Worm (Caenorhabditis elegans) whole organism, midembryonic: Measurements from ENCODE around the gene R02E12.4.

Experiments used
- T22C8.4 ChIP-seq: fragments of 200-800 bp; sonication (Bioruptor generic); IDR thresholded peaks from 2 replicates; pipeline ENCODE4 v1.3.6; 2022; ENCODE audit warnings: missing genetic modification characterization, missing compliant biosample characterization
- cog-1 ChIP-seq: sonication (generic microtip); optimal IDR thresholded peaks from 2 replicates; lab custom pipeline; 2016; ENCODE audit warnings: missing genetic modification characterization, missing compliant biosample characterization
- klf-2 ChIP-seq: fragments of 200-800 bp; sonication (Bioruptor generic); conservative IDR thresholded peaks from 2 replicates; pipeline ENCODE4 v1.3.6; 2022; ENCODE audit warnings: missing genetic modification reagents, missing genetic modification characterization, missing compliant biosample characterization
- ztf-23 ChIP-seq: fragments of 200-800 bp; sonication (Bioruptor generic); IDR thresholded peaks from 2 replicates; pipeline ENCODE4 v1.3.6; 2022; ENCODE audit warnings: missing genetic modification reagents, missing genetic modification characterization, missing compliant biosample characterization
- ztf-29 ChIP-seq: fragments of 200-800 bp; sonication (Bioruptor generic); IDR thresholded peaks from 2 replicates; pipeline ENCODE4 v1.3.6; 2022; ENCODE audit warnings: missing genetic modification reagents, missing genetic modification characterization, missing compliant biosample characterization

DNA sequence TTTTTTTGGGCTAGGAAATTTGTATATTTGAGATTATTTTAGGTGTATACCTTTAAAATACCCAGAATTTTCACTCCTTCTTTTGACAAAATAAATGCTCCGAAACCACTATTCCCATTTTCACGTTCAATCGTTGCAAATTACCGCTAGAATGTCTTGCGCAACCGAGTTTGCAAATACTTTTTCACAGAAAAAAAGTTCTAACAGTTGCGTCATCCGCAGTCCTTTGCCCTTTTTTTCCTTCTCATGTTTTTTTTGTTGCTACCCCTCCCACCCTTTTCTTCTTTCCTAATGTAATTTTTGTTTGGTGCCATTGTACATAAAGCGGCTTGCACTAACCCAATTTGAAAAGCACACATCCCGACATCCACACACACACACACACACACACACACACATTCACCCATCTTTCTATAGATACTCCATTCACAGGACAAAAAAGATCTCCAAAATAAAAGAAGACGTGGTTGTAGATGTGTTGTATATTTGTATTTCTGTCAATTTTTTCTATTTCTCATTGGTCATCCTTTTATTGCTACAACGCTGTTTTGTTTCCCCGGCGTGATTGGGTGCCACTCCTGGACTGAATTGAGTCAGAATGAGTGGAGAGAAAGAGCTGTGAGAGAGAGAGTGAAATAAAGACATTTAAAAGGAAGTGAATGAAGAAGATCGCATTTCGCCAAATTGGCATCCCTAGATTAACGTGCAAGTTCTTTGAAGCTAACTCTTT, 47.5 kb upstream of the R02E12.4 start:
- TF ChIP-seq T22C8.4 (GFP tag; lab: Robert Waterston, UW): no peak
- no peak for TF ChIP-seq ztf-23
- no peak for TF ChIP-seq klf-2 (GFP tag; lab: Robert Waterston, UW)
- TF ChIP-seq ztf-29 (GFP tag; lab: Robert Waterston, UW): no peak
- no peak for TF ChIP-seq cog-1 (tag; lab: Kevin White, UChicago)
